Worm (Caenorhabditis elegans) whole organism, L2 larva: ENCODE measurements around the gene inx-8.

Experiments used
- C34F6.9 ChIP-seq: fragments of 150-350 bp; optimal IDR thresholded peaks from 2 replicates; lab custom pipeline; 2014; ENCODE audit warnings: missing biosample characterization, missing genetic modification characterization
- F13H6.1 ChIP-seq: sonication (generic microtip); optimal IDR thresholded peaks from 2 replicates; lab custom pipeline; 2016; ENCODE audit warnings: missing genetic modification characterization, missing compliant biosample characterization
- Y55F3AM.14 ChIP-seq: fragments of 200-800 bp; sonication (Bioruptor generic); optimal IDR thresholded peaks from 2 replicates; lab custom pipeline; 2018; ENCODE audit warnings: mild to moderate bottlenecking, missing genetic modification characterization, missing compliant biosample characterization
- alr-1 ChIP-seq: fragments of 150-350 bp; optimal IDR thresholded peaks from 2 replicates; lab custom pipeline; 2014; ENCODE audit warnings: missing biosample characterization, missing genetic modification characterization
- aly-2 ChIP-seq: fragments of 150-350 bp; optimal IDR thresholded peaks from 2 replicates; lab custom pipeline; 2014; ENCODE audit warnings: missing biosample characterization, missing genetic modification characterization
- ceh-16 ChIP-seq: fragments of 150-350 bp; optimal IDR thresholded peaks from 2 replicates; lab custom pipeline; 2014; ENCODE audit warnings: missing biosample characterization, missing genetic modification characterization
- dmd-4 ChIP-seq: sonication (generic microtip); optimal IDR thresholded peaks from 2 replicates; lab custom pipeline; 2017; ENCODE audit warnings: missing biosample characterization, missing genetic modification characterization
- egl-27 ChIP-seq: sonication (generic microtip); optimal IDR thresholded peaks from 3 replicates; lab custom pipeline; 2017; ENCODE audit warnings: missing biosample characterization, missing genetic modification reagents, missing genetic modification characterization
- elt-1 ChIP-seq: fragments of 150-350 bp; optimal IDR thresholded peaks from 2 replicates; lab custom pipeline; 2014; ENCODE audit warnings: missing biosample characterization, missing genetic modification characterization
- elt-3 ChIP-seq: sonication (generic microtip); optimal IDR thresholded peaks from 2 replicates; lab custom pipeline; 2017; ENCODE audit warnings: missing biosample characterization, missing genetic modification characterization
- fos-1 ChIP-seq: fragments of 150-350 bp; optimal IDR thresholded peaks from 2 replicates; lab custom pipeline; 2014; ENCODE audit warnings: missing biosample characterization, missing genetic modification characterization
- gmeb-1 ChIP-seq: fragments of 150-350 bp; optimal IDR thresholded peaks from 2 replicates; lab custom pipeline; 2014; ENCODE audit warnings: missing biosample characterization, missing genetic modification characterization
- lin-11 ChIP-seq: fragments of 150-350 bp; sonication (generic microtip); optimal IDR thresholded peaks from 2 replicates; lab custom pipeline; 2014; ENCODE audit warnings: missing biosample characterization, missing genetic modification characterization, inconsistent platforms, mixed read lengths
- lin-13 ChIP-seq: fragments of 150-350 bp; optimal IDR thresholded peaks from 2 replicates; lab custom pipeline; 2014; ENCODE audit warnings: missing biosample characterization, missing genetic modification reagents, missing genetic modification characterization
- lin-39 ChIP-seq: fragments of 150-350 bp; optimal IDR thresholded peaks from 2 replicates; lab custom pipeline; 2014; ENCODE audit warnings: missing biosample characterization, missing genetic modification reagents, missing genetic modification characterization
- lsy-2 ChIP-seq, 2 experiments: fragments of 150-350 bp in 1 of 2; sonication (generic microtip) in 1 of 2; optimal IDR thresholded peaks; 2 replicates each; lab custom pipeline; 2014 to 2017; ENCODE audit warnings: missing biosample characterization in 2 of 2, missing genetic modification characterization in 2 of 2
- mab-5 ChIP-seq: fragments of 150-350 bp; optimal IDR thresholded peaks from 2 replicates; lab custom pipeline; 2014; ENCODE audit warnings: missing biosample characterization, missing genetic modification characterization
- mbf-1 ChIP-seq: sonication (generic microtip); optimal IDR thresholded peaks from 2 replicates; lab custom pipeline; 2017; ENCODE audit warnings: missing biosample characterization, missing genetic modification characterization
- nhr-10 ChIP-seq: sonication (generic microtip); optimal IDR thresholded peaks from 2 replicates; lab custom pipeline; 2017; ENCODE audit warnings: missing biosample characterization, missing genetic modification characterization
- nhr-11 ChIP-seq: fragments of 150-350 bp; optimal IDR thresholded peaks from 2 replicates; lab custom pipeline; 2014; ENCODE audit warnings: missing biosample characterization, missing genetic modification characterization
- nhr-12 ChIP-seq: fragments of 150-350 bp; optimal IDR thresholded peaks from 2 replicates; lab custom pipeline; 2014; ENCODE audit warnings: missing biosample characterization, missing genetic modification characterization
- nhr-129 ChIP-seq: fragments of 150-350 bp; optimal IDR thresholded peaks from 2 replicates; lab custom pipeline; 2014; ENCODE audit warnings: missing biosample characterization, missing genetic modification characterization
- nhr-23 ChIP-seq: fragments of 150-350 bp; optimal IDR thresholded peaks from 2 replicates; lab custom pipeline; 2014; ENCODE audit warnings: missing biosample characterization, missing genetic modification reagents, missing genetic modification characterization
- nhr-237 ChIP-seq: fragments of 150-350 bp; optimal IDR thresholded peaks from 2 replicates; lab custom pipeline; 2014; ENCODE audit warnings: missing biosample characterization, missing genetic modification characterization
- nhr-25 ChIP-seq: fragments of 150-350 bp; sonication (generic microtip); optimal IDR thresholded peaks from 3 replicates; lab custom pipeline; 2014; ENCODE audit warnings: missing biosample characterization, missing genetic modification characterization
- nhr-6 ChIP-seq: fragments of 150-350 bp; optimal IDR thresholded peaks from 2 replicates; lab custom pipeline; 2014; ENCODE audit warnings: missing biosample characterization, missing genetic modification characterization
- nhr-77 ChIP-seq: fragments of 150-350 bp; optimal IDR thresholded peaks from 2 replicates; lab custom pipeline; 2014; ENCODE audit warnings: missing biosample characterization, missing genetic modification characterization
- peb-1 ChIP-seq: fragments of 150-350 bp; optimal IDR thresholded peaks from 2 replicates; lab custom pipeline; 2014; ENCODE audit warnings: missing biosample characterization, missing genetic modification characterization
- sem-4 ChIP-seq: fragments of 150-350 bp; optimal IDR thresholded peaks from 2 replicates; lab custom pipeline; 2014; ENCODE audit warnings: missing biosample characterization, missing genetic modification reagents, missing genetic modification characterization
- skn-1 ChIP-seq: sonication (generic microtip); optimal IDR thresholded peaks from 2 replicates; lab custom pipeline; 2017; ENCODE audit warnings: missing biosample characterization, missing genetic modification characterization
- sma-3 ChIP-seq: sonication (generic microtip); optimal IDR thresholded peaks from 2 replicates; lab custom pipeline; 2016; ENCODE audit warnings: missing genetic modification reagents, missing genetic modification characterization, missing compliant biosample characterization
- sma-9 ChIP-seq, 2 experiments: fragments of 150-350 bp in 1 of 2; sonication (generic microtip) in 1 of 2; optimal IDR thresholded peaks; 2 replicates each; lab custom pipeline; 2014 to 2016; ENCODE audit warnings: missing genetic modification characterization in 2 of 2, mild to moderate bottlenecking in 1 of 2, missing biosample characterization in 1 of 2, missing compliant biosample characterization in 1 of 2, missing genetic modification reagents in 1 of 2, moderate library complexity in 1 of 2
- snpc-4 ChIP-seq: fragments of 150-350 bp; optimal IDR thresholded peaks from 2 replicates; lab custom pipeline; 2014; ENCODE audit warnings: missing biosample characterization, missing genetic modification characterization
- unc-55 ChIP-seq: fragments of 150-350 bp; sonication (generic microtip); optimal IDR thresholded peaks from 3 replicates; lab custom pipeline; 2014; ENCODE audit warnings: missing biosample characterization, missing genetic modification reagents, missing genetic modification characterization
- unc-62 ChIP-seq: fragments of 150-350 bp; optimal IDR thresholded peaks from 2 replicates; lab custom pipeline; 2014; ENCODE audit warnings: missing biosample characterization, missing genetic modification reagents, missing genetic modification characterization
- zag-1 ChIP-seq: fragments of 150-350 bp; optimal IDR thresholded peaks from 2 replicates; lab custom pipeline; 2014; ENCODE audit warnings: missing biosample characterization, missing genetic modification characterization
- ztf-1 ChIP-seq: fragments of 200-800 bp; sonication (Bioruptor generic); conservative IDR thresholded peaks from 2 replicates; pipeline ENCODE4 v1.3.6; 2022; ENCODE audit warnings: missing genetic modification characterization, missing compliant biosample characterization
- ztf-4 ChIP-seq: fragments of 150-350 bp; optimal IDR thresholded peaks from 2 replicates; lab custom pipeline; 2014; ENCODE audit warnings: missing biosample characterization, missing genetic modification characterization

inx-8 gene

ce11 chrIV:11641802-11642201 lies 31.8 kb upstream of the inx-8 start, which contains the start of gene ZK809.1:
ZK809.1 (plus strand) TSS chrIV:11642102.
- no peak for TF ChIP-seq lin-39 (tag; lab: Kevin White, UChicago)
- TF ChIP-seq nhr-237 (tag; lab: Kevin White, UChicago) = no peak
- TF ChIP-seq ceh-16 (tag; lab: Kevin White, UChicago) = no peak
- no peak for TF ChIP-seq nhr-23 (tag; lab: Kevin White, UChicago)
- no peak for TF ChIP-seq elt-1 (tag; lab: Kevin White, UChicago)
- no peak for TF ChIP-seq mab-5 (tag; lab: Kevin White, UChicago)
- TF ChIP-seq nhr-6 (tag; lab: Kevin White, UChicago) = no peak
- TF ChIP-seq ztf-4 (tag; lab: Kevin White, UChicago) = no peak
- no peak for TF ChIP-seq mbf-1
- no peak for TF ChIP-seq alr-1 (tag; lab: Kevin White, UChicago)
- no peak for TF ChIP-seq ztf-1 (GFP tag; lab: Robert Waterston, UW)
- no peak for TF ChIP-seq nhr-77
- TF ChIP-seq unc-62 (GFP tag; lab: Kevin White, UChicago) = no peak
- no peak for TF ChIP-seq lin-11 (tag; lab: Kevin White, UChicago)
- no peak for TF ChIP-seq C34F6.9 (tag; lab: Kevin White, UChicago)
- TF ChIP-seq skn-1 (tag; lab: Kevin White, UChicago) = no peak
- no peak for TF ChIP-seq nhr-11 (tag; lab: Kevin White, UChicago)
- no peak for TF ChIP-seq egl-27
- TF ChIP-seq unc-55 (GFP tag; lab: Kevin White, UChicago) = no peak

ce11 chrIV:11643829-11644228 lies 29.8 kb upstream of the inx-8 start, which contains the start of gene prx-2:
prx-2 (plus strand) TSS chrIV:11644129.
- TF ChIP-seq nhr-11 (tag; lab: Kevin White, UChicago) (no peak), elt-3 (tag; lab: Kevin White, UChicago) (no peak)

ce11 chrIV:11644705-11645104 lies 28.9 kb upstream of the inx-8 start:
- TF ChIP-seq unc-55 (GFP tag; lab: Kevin White, UChicago) = no peak
- no peak for TF ChIP-seq ztf-4 (tag; lab: Kevin White, UChicago)
- TF ChIP-seq unc-62 (GFP tag; lab: Kevin White, UChicago) = no peak
- no peak for TF ChIP-seq nhr-129 (tag; lab: Kevin White, UChicago)
- TF ChIP-seq zag-1 (tag; lab: Kevin White, UChicago) = no peak
- no peak for TF ChIP-seq lin-11 (tag; lab: Kevin White, UChicago)
- TF ChIP-seq egl-27 = no peak
- no peak for TF ChIP-seq peb-1 (tag; lab: Kevin White, UChicago)
- TF ChIP-seq lsy-2 (tag; optimal IDR thresholded peaks at IDR 0.05; lab: Kevin White, UChicago) = no peak
- TF ChIP-seq alr-1 (tag; lab: Kevin White, UChicago) = no peak
- TF ChIP-seq gmeb-1 (tag; lab: Kevin White, UChicago) = no peak
- TF ChIP-seq sma-3 (GFP tag; lab: Kevin White, UChicago) = no peak
- no peak for TF ChIP-seq Y55F3AM.14
- TF ChIP-seq mab-5 (tag; lab: Kevin White, UChicago) = no peak
- no peak for TF ChIP-seq F13H6.1
- no peak for TF ChIP-seq C34F6.9 (tag; lab: Kevin White, UChicago)
- no peak for TF ChIP-seq nhr-25 (tag; lab: Kevin White, UChicago)
- no peak for TF ChIP-seq elt-3 (tag; lab: Kevin White, UChicago)
- no peak for TF ChIP-seq fos-1 (tag; lab: Kevin White, UChicago)

- TF ChIP-seq F13H6.1 (peak; percentile 26), elt-3 (tag; lab: Kevin White, UChicago) (no peak), dmd-4 (tag; lab: Kevin White, UChicago) (no peak), aly-2 (tag; lab: Kevin White, UChicago) (no peak), mbf-1 (no peak), lin-13 (no peak), fos-1 (tag; lab: Kevin White, UChicago) (no peak), nhr-23 (tag; lab: Kevin White, UChicago) (no peak), nhr-12 (tag; lab: Kevin White, UChicago) (no peak), nhr-6 (tag; lab: Kevin White, UChicago) (no peak), lsy-2 (tag; optimal IDR thresholded peaks at IDR 0.05; lab: Kevin White, UChicago) (peak in 1 of 2 experiments; percentile 7), sma-9 (GFP tag; optimal IDR thresholded peaks at IDR 0.05; lab: Kevin White, UChicago) (peak; percentile 34), sma-9 (tag; optimal IDR thresholded peaks at IDR 0.05; lab: Kevin White, UChicago) (no peak), nhr-129 (tag; lab: Kevin White, UChicago) (peak; percentile 45), nhr-10 (tag; lab: Kevin White, UChicago) (no peak), snpc-4 (tag; lab: Kevin White, UChicago) (no peak), ceh-16 (tag; lab: Kevin White, UChicago) (no peak), nhr-11 (tag; lab: Kevin White, UChicago) (no peak), sem-4 (tag; lab: Kevin White, UChicago) (no peak)
Measured at ce11 chrIV:11645354-11645753, 28.3 kb upstream of the inx-8 start.
